Worm (Caenorhabditis elegans) whole organism, L1 larva: ENCODE measurements around the gene F49F1.14.

Experiments used
- blmp-1 ChIP-seq: fragments of 150-350 bp; optimal IDR thresholded peaks from 2 replicates; lab custom pipeline; 2014; ENCODE audit warnings: missing biosample characterization, missing genetic modification characterization
- nhr-237 ChIP-seq: fragments of 150-350 bp; optimal IDR thresholded peaks from 2 replicates; lab custom pipeline; 2014; ENCODE audit warnings: missing biosample characterization, missing genetic modification characterization
- pag-3 ChIP-seq: sonication (generic microtip); optimal IDR thresholded peaks from 2 replicates; lab custom pipeline; 2017; ENCODE audit warnings: missing genetic modification characterization, mild to moderate bottlenecking, missing compliant biosample characterization, antibody characterized with exemption, borderline replicate concordance; ENCODE audit not compliant: insufficient read depth
- rnt-1 ChIP-seq: sonication (generic microtip); optimal IDR thresholded peaks from 2 replicates; lab custom pipeline; 2016; ENCODE audit warnings: mild to moderate bottlenecking, missing genetic modification characterization, moderate library complexity, missing compliant biosample characterization

DNA sequence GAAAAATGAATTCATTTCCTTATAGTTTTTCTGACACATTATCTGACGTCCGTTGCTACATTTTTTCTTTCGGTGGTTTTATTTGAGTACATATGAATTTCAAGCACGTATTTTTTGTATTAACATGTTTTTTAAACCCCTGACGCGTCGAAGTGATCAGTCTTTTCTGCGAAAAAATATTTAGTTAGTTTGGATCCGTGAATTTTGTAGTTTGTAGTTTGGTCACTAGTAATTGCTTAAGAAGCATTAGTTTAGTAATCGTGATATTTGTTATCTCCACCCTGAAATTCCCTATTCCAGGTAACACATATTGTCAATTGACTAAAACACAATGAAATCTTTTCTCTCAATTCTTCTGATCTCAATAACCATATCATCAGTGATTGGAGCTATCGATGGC is 3.5 kb downstream of the F49F1.14 start, which contains the start of gene C35B1.7:
- no peak for TF ChIP-seq nhr-237
- no peak for TF ChIP-seq pag-3 (tag; lab: Kevin White, UChicago)
- no peak for TF ChIP-seq blmp-1 (tag; lab: Kevin White, UChicago)
- TF ChIP-seq rnt-1 (tag; lab: Kevin White, UChicago) = no peak
